Fruit fly (Drosophila melanogaster) whole organism, pupa: ENCODE data around the gene CG6340.

Source experiments
- CG13204 ChIP-seq: fragments of 200-800 bp; sonication (Bioruptor generic); optimal IDR thresholded peaks from 2 replicates; lab custom pipeline; 2018; ENCODE audit warnings: missing biosample characterization, mild to moderate bottlenecking, missing genetic modification characterization, moderate library complexity
- CG17806 ChIP-seq: fragments of 200-800 bp; sonication (Bioruptor generic); optimal IDR thresholded peaks from 2 replicates; lab custom pipeline; 2018; ENCODE audit warnings: missing biosample characterization, mild to moderate bottlenecking, missing genetic modification characterization, moderate library complexity
- CG34367 ChIP-seq: fragments of 200-800 bp; sonication (Bioruptor generic); optimal IDR thresholded peaks from 2 replicates; lab custom pipeline; 2018; ENCODE audit warnings: missing biosample characterization, mild to moderate bottlenecking, missing genetic modification characterization
- CG9948 ChIP-seq: fragments of 200-800 bp; sonication (Bioruptor generic); optimal IDR thresholded peaks from 2 replicates; lab custom pipeline; 2018; ENCODE audit warnings: missing biosample characterization, mild to moderate bottlenecking, missing genetic modification characterization, moderate library complexity
- D1 ChIP-seq: fragments of 200-800 bp; sonication (Bioruptor generic); optimal IDR thresholded peaks from 2 replicates; lab custom pipeline; 2018; ENCODE audit warnings: missing biosample characterization, mild to moderate bottlenecking, missing genetic modification characterization, moderate library complexity
- Pif1B ChIP-seq: fragments of 200-800 bp; sonication (Bioruptor generic); optimal IDR thresholded peaks from 3 replicates; lab custom pipeline; 2016; ENCODE audit warnings: missing biosample characterization, missing genetic modification characterization
- Snoo ChIP-seq: fragments of 200-800 bp; sonication (Bioruptor generic); optimal IDR thresholded peaks from 3 replicates; lab custom pipeline; 2017; ENCODE audit warnings: missing biosample characterization, mild to moderate bottlenecking, missing genetic modification characterization, inconsistent platforms
- fd96Ca ChIP-seq: fragments of 200-800 bp; sonication (Bioruptor generic); IDR thresholded peaks from 3 replicates; pipeline ENCODE4 v1.3.6; 2022; ENCODE audit warnings: missing biosample characterization, missing genetic modification characterization
- gl ChIP-seq: fragments of 200-800 bp; sonication (Bioruptor generic); optimal IDR thresholded peaks from 2 replicates; lab custom pipeline; 2018; ENCODE audit warnings: missing biosample characterization, mild to moderate bottlenecking, missing genetic modification characterization

DNA sequence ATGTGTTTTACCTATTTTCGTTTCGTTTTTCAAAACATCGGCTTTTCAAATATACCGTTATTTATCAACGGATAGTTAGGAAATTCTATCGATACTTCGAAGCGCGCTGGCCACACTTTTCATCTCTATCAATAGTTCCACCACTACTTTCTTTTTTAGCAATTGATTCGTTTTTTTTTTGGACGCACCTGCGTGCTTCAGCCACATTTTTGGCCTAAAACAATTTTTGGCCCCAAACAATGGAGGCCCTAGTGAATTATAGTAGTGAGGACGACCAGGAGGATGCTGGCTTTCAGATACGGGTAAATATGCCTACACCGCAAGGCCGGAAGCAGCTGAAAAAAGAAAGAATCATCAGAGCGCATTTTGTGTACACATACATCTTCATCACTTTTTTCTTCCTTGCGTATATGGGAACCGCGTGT, at the start of gene CG6340:
- no peak for TF ChIP-seq D1 (tag; lab: Kevin White, UChicago)
- TF ChIP-seq gl (tag; lab: Kevin White, UChicago): no peak
- TF ChIP-seq CG13204 (GFP tag; lab: Kevin White, UChicago): no peak
- TF ChIP-seq CG9948 (tag; lab: Kevin White, UChicago): no peak
- TF ChIP-seq CG17806 (tag; lab: Kevin White, UChicago): no peak
- no peak for TF ChIP-seq fd96Ca (GFP tag; lab: Robert Waterston, UW)
- no peak for TF ChIP-seq Pif1B (GFP tag; lab: Kevin White, UChicago)
- TF ChIP-seq CG34367: no peak
- TF ChIP-seq Snoo (tag; lab: Kevin White, UChicago): no peak
